Fruit fly (Drosophila melanogaster) whole organism, embryonic: Measurements from ENCODE around the gene Mrm2.

Source experiments
- Asciz ChIP-seq: fragments of 200-800 bp; sonication (Bioruptor generic); optimal IDR thresholded peaks from 2 replicates; lab custom pipeline; 2017; ENCODE audit warnings: missing biosample characterization, mild to moderate bottlenecking, missing genetic modification characterization, missing genetic modification reagents
- Bdp1 ChIP-seq: fragments of 200-800 bp; sonication (Bioruptor generic); optimal IDR thresholded peaks from 3 replicates; lab custom pipeline; 2016; ENCODE audit warnings: missing biosample characterization, missing genetic modification characterization
- CG10366 ChIP-seq: fragments of 200-800 bp; sonication (Bioruptor generic); IDR thresholded peaks from 2 replicates; pipeline ENCODE4 v1.3.6; 2022; ENCODE audit warnings: missing biosample characterization, missing genetic modification characterization
- CG10462 ChIP-seq: fragments of 200-800 bp; sonication (Bioruptor generic); optimal IDR thresholded peaks from 2 replicates; lab custom pipeline; 2016; ENCODE audit warnings: missing biosample characterization, missing genetic modification characterization
- CG11093 ChIP-seq: fragments of 200-800 bp; sonication (Bioruptor generic); IDR thresholded peaks from 3 replicates; pipeline ENCODE4 v1.3.6; 2022; ENCODE audit warnings: missing biosample characterization, missing genetic modification characterization
- CG12236 ChIP-seq: fragments of 200-800 bp; sonication (Bioruptor generic); optimal IDR thresholded peaks from 2 replicates; lab custom pipeline; 2016; ENCODE audit warnings: missing biosample characterization, missing genetic modification characterization
- CG12391 ChIP-seq: fragments of 200-800 bp; sonication (Bioruptor generic); optimal IDR thresholded peaks from 3 replicates; lab custom pipeline; 2018; ENCODE audit warnings: missing biosample characterization, mild to moderate bottlenecking, missing genetic modification characterization, moderate library complexity
- CG1602 ChIP-seq: fragments of 200-800 bp; sonication (Bioruptor generic); optimal IDR thresholded peaks from 3 replicates; lab custom pipeline; 2016; ENCODE audit warnings: missing biosample characterization, missing genetic modification characterization
- CG17612 ChIP-seq: fragments of 200-800 bp; sonication (Bioruptor generic); IDR thresholded peaks from 2 replicates; pipeline ENCODE4 v1.3.6; 2022; ENCODE audit warnings: missing biosample characterization, missing genetic modification characterization
- CG17829 ChIP-seq: fragments of 200-800 bp; optimal IDR thresholded peaks from 2 replicates; lab custom pipeline; 2019; ENCODE audit warnings: missing biosample characterization, mild to moderate bottlenecking, missing genetic modification characterization, moderate library complexity
- CG18262 ChIP-seq: fragments of 200-800 bp; optimal IDR thresholded peaks from 3 replicates; lab custom pipeline; 2019; ENCODE audit warnings: missing biosample characterization, mild to moderate bottlenecking, missing genetic modification characterization, moderate library complexity
- CG2199 ChIP-seq: fragments of 200-800 bp; sonication (Bioruptor generic); IDR thresholded peaks from 3 replicates; pipeline ENCODE4 v1.3.6; 2022; ENCODE audit warnings: missing biosample characterization, missing genetic modification characterization
- CG2875 ChIP-seq: fragments of 200-800 bp; sonication (Bioruptor generic); optimal IDR thresholded peaks from 2 replicates; lab custom pipeline; 2017; ENCODE audit warnings: missing biosample characterization, mild to moderate bottlenecking, missing genetic modification characterization, missing genetic modification reagents
- CG30020 ChIP-seq: fragments of 200-800 bp; optimal IDR thresholded peaks from 2 replicates; lab custom pipeline; 2019; ENCODE audit warnings: missing biosample characterization, mild to moderate bottlenecking, missing genetic modification characterization, moderate library complexity
- CG30431 ChIP-seq: fragments of 200-800 bp; sonication (Bioruptor generic); optimal IDR thresholded peaks from 2 replicates; lab custom pipeline; 2017; ENCODE audit warnings: missing biosample characterization, missing genetic modification characterization
- CG34376 ChIP-seq: fragments of 200-800 bp; sonication (Bioruptor generic); optimal IDR thresholded peaks from 2 replicates; lab custom pipeline; 2018; ENCODE audit warnings: missing biosample characterization, mild to moderate bottlenecking, missing genetic modification characterization
- CG5953 ChIP-seq: fragments of 200-800 bp; sonication (Bioruptor generic); IDR thresholded peaks from 2 replicates; pipeline ENCODE4 v1.3.6; 2022; ENCODE audit warnings: missing biosample characterization, missing genetic modification characterization
- CG6854 ChIP-seq: fragments of 200-800 bp; sonication (Bioruptor generic); optimal IDR thresholded peaks from 3 replicates; lab custom pipeline; 2017; ENCODE audit warnings: missing biosample characterization, mild to moderate bottlenecking, missing genetic modification characterization
- CG8478 ChIP-seq: fragments of >200 bp; optimal IDR thresholded peaks from 2 replicates; lab custom pipeline; 2018
- Dad ChIP-seq: fragments of 200-800 bp; sonication (Bioruptor generic); optimal IDR thresholded peaks from 3 replicates; lab custom pipeline; 2016; ENCODE audit warnings: missing biosample characterization, missing genetic modification characterization
- Drgx ChIP-seq: fragments of 200-800 bp; sonication (Bioruptor generic); IDR thresholded peaks from 2 replicates; pipeline ENCODE4 v1.3.6; 2022; ENCODE audit warnings: missing biosample characterization, missing genetic modification characterization
- E2f1 ChIP-seq: fragments of 200-800 bp; sonication (Bioruptor generic); IDR thresholded peaks from 2 replicates; pipeline ENCODE4 v1.3.6; 2022; ENCODE audit warnings: missing biosample characterization, missing genetic modification characterization
- Mad ChIP-seq: fragments of 200-800 bp; sonication (Bioruptor generic); optimal IDR thresholded peaks from 2 replicates; lab custom pipeline; 2016; ENCODE audit warnings: missing biosample characterization, missing genetic modification characterization
- Myb ChIP-seq: fragments of 200-800 bp; sonication (Bioruptor generic); optimal IDR thresholded peaks from 2 replicates; lab custom pipeline; 2016; ENCODE audit warnings: missing biosample characterization, missing genetic modification characterization
- Pdp1 ChIP-seq, 2 experiments: fragments of 200-800 bp; sonication (Bioruptor generic); optimal IDR thresholded peaks; 3 replicates each; lab custom pipeline; 2016; ENCODE audit warnings: missing biosample characterization in 2 of 2, missing genetic modification characterization in 2 of 2, mild to moderate bottlenecking in 1 of 2, moderate library complexity in 1 of 2
- ap ChIP-seq: fragments of 200-800 bp; sonication (Bioruptor generic); IDR thresholded peaks from 2 replicates; pipeline ENCODE4 v1.3.6; 2022; ENCODE audit warnings: missing biosample characterization, missing genetic modification characterization
- bsh ChIP-seq, 2 experiments: fragments of 200-800 bp; sonication (Bioruptor generic); optimal IDR thresholded peaks; 2 replicates each; lab custom pipeline; 2017 to 2018; ENCODE audit warnings: mild to moderate bottlenecking in 2 of 2, missing biosample characterization in 2 of 2, missing genetic modification characterization in 2 of 2, moderate library complexity in 1 of 2
- chinmo ChIP-seq: fragments of 200-800 bp; sonication (Bioruptor generic); IDR thresholded peaks from 4 replicates; pipeline ENCODE4 v1.3.6; 2022; ENCODE audit warnings: missing biosample characterization, missing genetic modification characterization; ENCODE audit not compliant: partially characterized antibody
- ci ChIP-seq: fragments of 200-800 bp; sonication (Bioruptor generic); IDR thresholded peaks from 3 replicates; pipeline ENCODE4 v1.3.6; 2022; ENCODE audit warnings: missing biosample characterization, missing genetic modification characterization
- exex ChIP-seq: fragments of 200-800 bp; sonication (Bioruptor generic); optimal IDR thresholded peaks from 4 replicates; lab custom pipeline; 2018; ENCODE audit warnings: missing biosample characterization, mild to moderate bottlenecking, missing genetic modification characterization, moderate library complexity
- eyg ChIP-seq: fragments of 200-800 bp; sonication (Bioruptor generic); optimal IDR thresholded peaks from 3 replicates; lab custom pipeline; 2016; ENCODE audit warnings: missing biosample characterization, missing genetic modification characterization
- fru ChIP-seq: fragments of >200 bp; optimal IDR thresholded peaks from 2 replicates; lab custom pipeline; 2017
- fu2 ChIP-seq: fragments of 200-800 bp; sonication (Bioruptor generic); optimal IDR thresholded peaks from 2 replicates; lab custom pipeline; 2016; ENCODE audit warnings: missing biosample characterization, missing genetic modification characterization
- jigr1 ChIP-seq: fragments of 200-800 bp; sonication (Bioruptor generic); IDR thresholded peaks from 3 replicates; pipeline ENCODE4 v1.3.6; 2022; ENCODE audit warnings: missing biosample characterization, missing genetic modification characterization
- knrl ChIP-seq: fragments of 200-800 bp; sonication (Bioruptor generic); IDR thresholded peaks from 3 replicates; pipeline ENCODE4 v1.3.6; 2022; ENCODE audit warnings: missing biosample characterization, missing genetic modification characterization; ENCODE audit not compliant: partially characterized antibody
- lab ChIP-seq: fragments of 200-800 bp; sonication (Bioruptor generic); optimal IDR thresholded peaks from 3 replicates; lab custom pipeline; 2017; ENCODE audit warnings: missing biosample characterization, missing genetic modification characterization, mild to moderate bottlenecking, moderate library complexity, missing genetic modification reagents
- mirr ChIP-seq: fragments of 200-800 bp; sonication (Bioruptor generic); optimal IDR thresholded peaks from 3 replicates; lab custom pipeline; 2018; ENCODE audit warnings: missing biosample characterization, mild to moderate bottlenecking, missing genetic modification characterization
- nau ChIP-seq: fragments of 200-800 bp; sonication (Bioruptor generic); optimal IDR thresholded peaks from 3 replicates; lab custom pipeline; 2017; ENCODE audit warnings: missing biosample characterization, mild to moderate bottlenecking, missing genetic modification characterization, missing genetic modification reagents
- sd ChIP-seq: fragments of 200-800 bp; sonication (Bioruptor generic); optimal IDR thresholded peaks from 3 replicates; lab custom pipeline; 2018; ENCODE audit warnings: missing biosample characterization, mild to moderate bottlenecking, missing genetic modification characterization, moderate library complexity
- sens ChIP-seq: fragments of 200-800 bp; sonication (Bioruptor generic); peaks from one replicate; lab custom pipeline; 2016; ENCODE audit warnings: missing biosample characterization, missing genetic modification characterization
- sug ChIP-seq: fragments of 200-800 bp; optimal IDR thresholded peaks from 2 replicates; lab custom pipeline; 2019; ENCODE audit warnings: missing biosample characterization, mild to moderate bottlenecking, missing genetic modification characterization, moderate library complexity
- toy ChIP-seq: fragments of 200-800 bp; sonication (Bioruptor generic); IDR thresholded peaks from 2 replicates; pipeline ENCODE4 v1.3.6; 2022; ENCODE audit warnings: missing biosample characterization, missing genetic modification characterization
- twi ChIP-seq: fragments of 200-800 bp; optimal IDR thresholded peaks from 2 replicates; lab custom pipeline; 2019; ENCODE audit warnings: missing biosample characterization, mild to moderate bottlenecking, missing genetic modification characterization, moderate library complexity

The Mrm2 gene

DNA sequence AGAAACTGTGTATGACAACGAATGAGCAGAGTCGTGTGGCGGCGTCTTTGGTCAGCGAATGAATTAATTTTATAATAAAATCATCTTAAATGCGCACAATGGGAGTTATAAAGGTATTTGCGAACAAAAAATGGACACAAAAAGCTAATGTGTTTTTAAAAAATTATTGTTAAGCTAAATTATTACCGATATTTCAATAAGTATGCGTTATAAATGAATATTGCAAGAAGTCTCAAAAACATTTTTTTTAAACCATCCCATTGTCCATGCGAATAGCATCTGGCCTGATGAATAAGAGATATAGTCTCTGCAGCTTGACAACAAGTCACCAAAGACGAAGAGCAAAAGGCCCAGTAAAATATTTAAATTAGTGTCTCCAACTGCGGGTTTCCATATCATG is 30.4 kb upstream of the Mrm2 start (continued):
- TF ChIP-seq CG12391 (peak; percentile 63), CG10462 (GFP tag; lab: Kevin White, UChicago) (no peak), Dad (no peak), eyg (GFP tag; lab: Kevin White, UChicago) (peak; percentile 15), knrl (GFP tag; lab: Robert Waterston, UW) (no peak), CG17612 (GFP tag; lab: Robert Waterston, UW) (no peak), toy (0 out of 2 replicates have a peak, but pooled peaks have one; percentile 7), CG8478 (lab: Kevin White, UChicago) (no peak), fru (lab: Kevin White, UChicago) (no peak), Bdp1 (no peak), Mad (GFP tag; lab: Kevin White, UChicago) (peak; percentile 19), ap (peak; percentile 73; the same call in 1 of the 2 replicates), CG30431 (GFP tag; lab: Kevin White, UChicago) (no peak), nau (GFP tag; lab: Kevin White, UChicago) (peak; percentile 57), Myb (GFP tag; lab: Kevin White, UChicago) (peak; percentile 40), ci (GFP tag; lab: Robert Waterston, UW) (peak; percentile 53; the same call in 1 of the 3 replicates), twi (tag; lab: Kevin White, UChicago) (no peak), E2f1 (peak; percentile 44; the same call in 1 of the 2 replicates), CG1602 (GFP tag; lab: Kevin White, UChicago) (peak; percentile 43), CG30020 (tag; lab: Kevin White, UChicago) (no peak), fu2 (no peak), jigr1 (GFP tag; lab: Robert Waterston, UW) (no peak), CG2875 (GFP tag; lab: Kevin White, UChicago) (peak; percentile 11), chinmo (GFP tag; lab: Robert Waterston, UW) (no peak), CG11093 (GFP tag; lab: Robert Waterston, UW) (no peak), CG12236 (GFP tag; lab: Kevin White, UChicago) (no peak)

DNA sequence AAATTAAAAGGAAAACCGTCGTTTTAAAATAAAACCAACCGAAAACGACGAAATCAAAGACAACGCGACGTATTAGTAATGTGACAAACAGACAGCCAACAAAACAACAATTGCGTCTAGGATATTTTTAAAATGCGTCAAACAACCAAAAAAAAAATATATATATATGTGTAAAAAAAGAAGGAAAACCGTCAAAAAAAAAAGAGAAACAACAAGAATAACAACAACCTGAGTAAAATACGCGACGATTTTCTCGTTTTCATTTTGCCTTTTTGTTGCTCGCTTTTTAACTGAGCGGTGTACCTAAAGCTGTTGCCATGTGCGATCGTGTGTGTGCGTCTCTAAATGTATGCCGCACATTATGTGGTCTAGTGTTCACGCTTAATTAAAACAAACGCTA is 27.9 kb upstream of the Mrm2 start:
- TF ChIP-seq Drgx (GFP tag; lab: Robert Waterston, UW) (peak; percentile 73), CG17829 (no peak)

DNA sequence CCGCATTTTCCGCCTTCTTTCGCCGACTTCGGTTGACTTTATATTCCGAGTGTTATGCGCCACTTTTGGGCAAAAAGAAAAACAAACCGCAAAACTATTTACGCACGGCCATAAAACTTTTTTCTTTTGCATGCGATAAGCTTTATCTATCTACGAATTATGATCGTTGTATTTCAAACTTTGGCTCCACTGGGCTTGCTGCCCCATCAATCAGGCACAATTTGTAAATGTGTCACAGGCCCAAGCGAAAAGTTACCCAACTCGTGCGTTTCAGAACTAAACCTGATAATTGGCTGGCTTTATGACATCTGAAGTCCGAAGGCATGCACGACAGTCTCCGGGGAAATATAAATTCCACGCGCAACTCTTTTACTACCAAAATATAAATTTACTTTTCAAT is 27.4 kb upstream of the Mrm2 start:
- TF ChIP-seq mirr: peak; percentile 17
- TF ChIP-seq sug (tag; lab: Kevin White, UChicago): peak; percentile 73
- no peak for TF ChIP-seq CG18262 (tag; lab: Kevin White, UChicago)
- peak; percentile 35 for TF ChIP-seq sd (tag; lab: Kevin White, UChicago)
- peak; percentile 4 for TF ChIP-seq CG34376 (GFP tag; lab: Kevin White, UChicago)
- no peak for TF ChIP-seq CG5953 (GFP tag; lab: Robert Waterston, UW)
- 0 out of 3 replicates have a peak, but pooled peaks have one; percentile 26 for TF ChIP-seq CG2199 (GFP tag; lab: Robert Waterston, UW)
- TF ChIP-seq Pdp1 (GFP tag; optimal IDR thresholded peaks at IDR 0.05; lab: Kevin White, UChicago): peak in 1 of 2 experiments; percentile 58
- TF ChIP-seq exex: peak; percentile 63
- peak; percentile 37 for TF ChIP-seq sens (GFP tag; lab: Kevin White, UChicago)
- TF ChIP-seq CG6854 (GFP tag; lab: Kevin White, UChicago): no peak
- TF ChIP-seq Asciz (GFP tag; lab: Kevin White, UChicago): no peak
- peak; percentile 52 for TF ChIP-seq lab (GFP tag; lab: Kevin White, UChicago)
- no peak for TF ChIP-seq CG10366
- no peak for TF ChIP-seq bsh (GFP tag; optimal IDR thresholded peaks at IDR 0.05; lab: Kevin White, UChicago)
